Worm (Caenorhabditis elegans) whole organism, L2 larva: ENCODE measurements around the gene srg-44.
A peak's percentile ranks its signal among the peaks of the same experiment; 100 is the strongest.

Source experiments
- C34F6.9 ChIP-seq: fragments of 150-350 bp; optimal IDR thresholded peaks from 2 replicates; lab custom pipeline; 2014; ENCODE audit warnings: missing biosample characterization, missing genetic modification characterization
- R02D3.7 ChIP-seq: fragments of 150-350 bp; optimal IDR thresholded peaks from 2 replicates; lab custom pipeline; 2014; ENCODE audit warnings: missing biosample characterization, missing genetic modification characterization
- Y55F3AM.14 ChIP-seq: fragments of 200-800 bp; sonication (Bioruptor generic); optimal IDR thresholded peaks from 2 replicates; lab custom pipeline; 2018; ENCODE audit warnings: mild to moderate bottlenecking, missing genetic modification characterization, missing compliant biosample characterization
- alr-1 ChIP-seq: fragments of 150-350 bp; optimal IDR thresholded peaks from 2 replicates; lab custom pipeline; 2014; ENCODE audit warnings: missing biosample characterization, missing genetic modification characterization
- aly-2 ChIP-seq: fragments of 150-350 bp; optimal IDR thresholded peaks from 2 replicates; lab custom pipeline; 2014; ENCODE audit warnings: missing biosample characterization, missing genetic modification characterization
- ama-1 ChIP-seq: fragments of 150-350 bp; optimal IDR thresholded peaks from 2 replicates; lab custom pipeline; 2018; ENCODE audit warnings: inconsistent platforms
- blmp-1 ChIP-seq: sonication (generic microtip); optimal IDR thresholded peaks from 2 replicates; lab custom pipeline; 2017; ENCODE audit warnings: missing genetic modification characterization, mild to moderate bottlenecking, missing compliant biosample characterization, antibody characterized with exemption, moderate library complexity; ENCODE audit not compliant: insufficient read depth
- ceh-16 ChIP-seq: fragments of 150-350 bp; optimal IDR thresholded peaks from 2 replicates; lab custom pipeline; 2014; ENCODE audit warnings: missing biosample characterization, missing genetic modification characterization
- ceh-82 ChIP-seq: fragments of 150-350 bp; optimal IDR thresholded peaks from 2 replicates; lab custom pipeline; 2014; ENCODE audit warnings: missing biosample characterization, missing genetic modification characterization
- crh-2 ChIP-seq: sonication (generic microtip); optimal IDR thresholded peaks from 2 replicates; lab custom pipeline; 2017; ENCODE audit warnings: missing biosample characterization, missing genetic modification characterization
- dmd-4 ChIP-seq: sonication (generic microtip); optimal IDR thresholded peaks from 2 replicates; lab custom pipeline; 2017; ENCODE audit warnings: missing biosample characterization, missing genetic modification characterization
- egl-27 ChIP-seq: sonication (generic microtip); optimal IDR thresholded peaks from 3 replicates; lab custom pipeline; 2017; ENCODE audit warnings: missing biosample characterization, missing genetic modification reagents, missing genetic modification characterization
- elt-3 ChIP-seq: sonication (generic microtip); optimal IDR thresholded peaks from 2 replicates; lab custom pipeline; 2017; ENCODE audit warnings: missing biosample characterization, missing genetic modification characterization
- fos-1 ChIP-seq: fragments of 150-350 bp; optimal IDR thresholded peaks from 2 replicates; lab custom pipeline; 2014; ENCODE audit warnings: missing biosample characterization, missing genetic modification characterization
- gmeb-1 ChIP-seq: fragments of 150-350 bp; optimal IDR thresholded peaks from 2 replicates; lab custom pipeline; 2014; ENCODE audit warnings: missing biosample characterization, missing genetic modification characterization
- lin-11 ChIP-seq: fragments of 150-350 bp; sonication (generic microtip); optimal IDR thresholded peaks from 2 replicates; lab custom pipeline; 2014; ENCODE audit warnings: missing biosample characterization, missing genetic modification characterization, inconsistent platforms, mixed read lengths
- mab-5 ChIP-seq: fragments of 150-350 bp; optimal IDR thresholded peaks from 2 replicates; lab custom pipeline; 2014; ENCODE audit warnings: missing biosample characterization, missing genetic modification characterization
- nhr-10 ChIP-seq: sonication (generic microtip); optimal IDR thresholded peaks from 2 replicates; lab custom pipeline; 2017; ENCODE audit warnings: missing biosample characterization, missing genetic modification characterization
- nhr-12 ChIP-seq: fragments of 150-350 bp; optimal IDR thresholded peaks from 2 replicates; lab custom pipeline; 2014; ENCODE audit warnings: missing biosample characterization, missing genetic modification characterization
- nhr-21 ChIP-seq: fragments of 150-350 bp; optimal IDR thresholded peaks from 2 replicates; lab custom pipeline; 2014; ENCODE audit warnings: missing biosample characterization, missing genetic modification characterization
- nhr-23 ChIP-seq: fragments of 150-350 bp; optimal IDR thresholded peaks from 2 replicates; lab custom pipeline; 2014; ENCODE audit warnings: missing biosample characterization, missing genetic modification reagents, missing genetic modification characterization
- nhr-237 ChIP-seq: fragments of 150-350 bp; optimal IDR thresholded peaks from 2 replicates; lab custom pipeline; 2014; ENCODE audit warnings: missing biosample characterization, missing genetic modification characterization
- nhr-77 ChIP-seq: fragments of 150-350 bp; optimal IDR thresholded peaks from 2 replicates; lab custom pipeline; 2014; ENCODE audit warnings: missing biosample characterization, missing genetic modification characterization
- peb-1 ChIP-seq: fragments of 150-350 bp; optimal IDR thresholded peaks from 2 replicates; lab custom pipeline; 2014; ENCODE audit warnings: missing biosample characterization, missing genetic modification characterization
- sem-4 ChIP-seq: fragments of 150-350 bp; optimal IDR thresholded peaks from 2 replicates; lab custom pipeline; 2014; ENCODE audit warnings: missing biosample characterization, missing genetic modification reagents, missing genetic modification characterization
- skn-1 ChIP-seq: sonication (generic microtip); optimal IDR thresholded peaks from 2 replicates; lab custom pipeline; 2017; ENCODE audit warnings: missing biosample characterization, missing genetic modification characterization
- sma-3 ChIP-seq: sonication (generic microtip); optimal IDR thresholded peaks from 2 replicates; lab custom pipeline; 2016; ENCODE audit warnings: missing genetic modification reagents, missing genetic modification characterization, missing compliant biosample characterization
- sma-9 ChIP-seq, 2 experiments: fragments of 150-350 bp in 1 of 2; sonication (generic microtip) in 1 of 2; optimal IDR thresholded peaks; 2 replicates each; lab custom pipeline; 2014 to 2016; ENCODE audit warnings: missing genetic modification characterization in 2 of 2, mild to moderate bottlenecking in 1 of 2, missing biosample characterization in 1 of 2, missing compliant biosample characterization in 1 of 2, missing genetic modification reagents in 1 of 2, moderate library complexity in 1 of 2
- snpc-4 ChIP-seq: fragments of 150-350 bp; optimal IDR thresholded peaks from 2 replicates; lab custom pipeline; 2014; ENCODE audit warnings: missing biosample characterization, missing genetic modification characterization
- unc-39 ChIP-seq: fragments of 150-350 bp; optimal IDR thresholded peaks from 2 replicates; lab custom pipeline; 2014; ENCODE audit warnings: missing biosample characterization, missing genetic modification characterization
- unc-55 ChIP-seq: fragments of 150-350 bp; sonication (generic microtip); optimal IDR thresholded peaks from 3 replicates; lab custom pipeline; 2014; ENCODE audit warnings: missing biosample characterization, missing genetic modification reagents, missing genetic modification characterization
- unc-62 ChIP-seq: fragments of 150-350 bp; optimal IDR thresholded peaks from 2 replicates; lab custom pipeline; 2014; ENCODE audit warnings: missing biosample characterization, missing genetic modification reagents, missing genetic modification characterization
- zag-1 ChIP-seq: fragments of 150-350 bp; optimal IDR thresholded peaks from 2 replicates; lab custom pipeline; 2014; ENCODE audit warnings: missing biosample characterization, missing genetic modification characterization
- ztf-11 ChIP-seq: sonication (generic microtip); optimal IDR thresholded peaks from 2 replicates; lab custom pipeline; 2017; ENCODE audit warnings: missing biosample characterization, missing genetic modification characterization
- ztf-4 ChIP-seq: fragments of 150-350 bp; optimal IDR thresholded peaks from 2 replicates; lab custom pipeline; 2014; ENCODE audit warnings: missing biosample characterization, missing genetic modification characterization

srg-44 gene

DNA sequence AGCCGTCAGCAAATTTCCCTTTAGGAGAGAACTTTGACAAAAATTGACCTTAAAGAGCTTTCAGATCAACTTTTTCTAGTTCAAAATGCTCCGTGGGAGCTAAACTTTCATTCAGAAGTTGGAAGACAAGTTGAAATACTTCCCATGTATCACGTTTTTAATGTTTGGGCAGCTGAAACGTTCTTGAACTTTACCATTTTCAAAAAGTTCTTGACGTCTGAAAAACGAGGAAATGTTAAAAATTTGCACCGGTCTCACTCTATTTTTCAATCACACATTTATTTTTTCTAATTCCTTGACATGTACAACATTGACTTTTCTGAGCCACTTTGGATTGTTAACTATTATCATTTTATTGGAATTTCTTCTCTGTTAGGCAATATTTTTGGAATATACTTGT lies 25.8 kb upstream of the srg-44 start, which contains the start of gene sri-70:
sri-70 (plus strand) TSS at position 301 of the 400 bp plus-strand sequence.
- no peak for TF ChIP-seq Y55F3AM.14 (GFP tag; lab: Kevin White, UChicago)
- no peak for TF ChIP-seq nhr-237 (tag; lab: Kevin White, UChicago)
- TF ChIP-seq ztf-11 (tag; lab: Kevin White, UChicago): no peak
- TF ChIP-seq crh-2: no peak
- no peak for TF ChIP-seq gmeb-1 (tag; lab: Kevin White, UChicago)
- TF ChIP-seq ceh-82 (tag; lab: Kevin White, UChicago): no peak
- TF ChIP-seq dmd-4 (tag; lab: Kevin White, UChicago): no peak
- no peak for TF ChIP-seq peb-1 (tag; lab: Kevin White, UChicago)
- TF ChIP-seq zag-1 (tag; lab: Kevin White, UChicago): no peak
- TF ChIP-seq nhr-21 (tag; lab: Kevin White, UChicago): no peak
- no peak for TF ChIP-seq unc-39 (tag; lab: Kevin White, UChicago)
- TF ChIP-seq unc-55 (GFP tag; lab: Kevin White, UChicago): no peak
- no peak for TF ChIP-seq egl-27 (tag; lab: Kevin White, UChicago)
- no peak for TF ChIP-seq R02D3.7 (tag; lab: Kevin White, UChicago)

DNA sequence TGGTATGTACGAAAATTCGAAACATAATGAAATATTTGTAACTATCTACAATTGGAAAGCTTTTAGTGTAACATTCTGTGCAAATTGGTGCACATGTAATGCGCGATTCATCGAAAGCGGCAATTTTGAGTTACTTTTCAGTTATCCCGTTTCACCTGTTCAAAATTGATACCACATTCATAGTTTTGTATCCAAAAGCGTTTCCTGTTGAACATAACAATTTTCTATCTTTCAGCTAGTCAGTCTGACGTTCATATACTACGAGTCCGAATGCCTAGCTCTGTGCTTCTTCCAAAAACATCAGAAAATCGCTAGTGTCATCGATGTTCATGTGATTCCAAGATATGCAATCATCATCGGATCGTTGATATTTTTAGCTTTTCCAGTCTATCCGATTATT lies 25.2 kb upstream of the srg-44 start:
- TF ChIP-seq R02D3.7 (tag; lab: Kevin White, UChicago): no peak
- no peak for TF ChIP-seq nhr-21 (tag; lab: Kevin White, UChicago)
- no peak for TF ChIP-seq mab-5 (tag; lab: Kevin White, UChicago)
- no peak for TF ChIP-seq sma-9 (GFP tag; optimal IDR thresholded peaks at IDR 0.05; lab: Kevin White, UChicago)
- TF ChIP-seq sma-9 (tag; optimal IDR thresholded peaks at IDR 0.05; lab: Kevin White, UChicago): no peak
- no peak for TF ChIP-seq ztf-4
- TF ChIP-seq alr-1 (tag; lab: Kevin White, UChicago): no peak
- TF ChIP-seq ama-1 (lab: Kevin White, UChicago): no peak
- no peak for TF ChIP-seq nhr-23 (tag; lab: Kevin White, UChicago)
- no peak for TF ChIP-seq unc-62 (GFP tag; lab: Kevin White, UChicago)
- TF ChIP-seq sma-3: no peak
- no peak for TF ChIP-seq sem-4 (tag; lab: Kevin White, UChicago)
- TF ChIP-seq ztf-11 (tag; lab: Kevin White, UChicago): no peak
- no peak for TF ChIP-seq skn-1 (tag; lab: Kevin White, UChicago)
- TF ChIP-seq elt-3: no peak
- no peak for TF ChIP-seq snpc-4 (tag; lab: Kevin White, UChicago)
- no peak for TF ChIP-seq aly-2 (tag; lab: Kevin White, UChicago)
- no peak for TF ChIP-seq ceh-16 (tag; lab: Kevin White, UChicago)
- TF ChIP-seq C34F6.9: no peak

DNA sequence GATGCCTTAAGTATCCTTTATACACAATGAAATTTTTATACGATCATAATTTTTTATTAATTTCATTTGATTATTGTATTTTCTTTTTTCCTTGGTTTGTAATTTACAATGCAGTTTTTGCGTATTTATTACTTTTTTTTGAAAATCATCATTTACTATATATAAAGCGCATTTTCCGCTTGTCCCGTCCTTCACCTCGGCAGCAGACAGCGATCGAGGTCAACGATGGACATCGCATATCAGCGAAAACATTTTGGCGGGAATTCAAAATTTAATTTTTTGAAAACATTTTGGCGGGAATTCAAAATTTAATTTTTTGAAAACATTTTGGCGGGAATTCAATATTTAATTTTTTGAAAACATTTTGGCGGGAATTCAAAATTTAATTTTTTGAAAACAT lies 20.7 kb upstream of the srg-44 start:
- no peak for TF ChIP-seq ztf-4
- no peak for TF ChIP-seq nhr-10 (tag; lab: Kevin White, UChicago)
- no peak for TF ChIP-seq ceh-16 (tag; lab: Kevin White, UChicago)
- no peak for TF ChIP-seq fos-1 (tag; lab: Kevin White, UChicago)
- TF ChIP-seq egl-27 (tag; lab: Kevin White, UChicago): no peak
- TF ChIP-seq blmp-1 (tag; lab: Kevin White, UChicago): no peak
- TF ChIP-seq crh-2: no peak
- TF ChIP-seq snpc-4 (tag; lab: Kevin White, UChicago): peak; percentile 5

DNA sequence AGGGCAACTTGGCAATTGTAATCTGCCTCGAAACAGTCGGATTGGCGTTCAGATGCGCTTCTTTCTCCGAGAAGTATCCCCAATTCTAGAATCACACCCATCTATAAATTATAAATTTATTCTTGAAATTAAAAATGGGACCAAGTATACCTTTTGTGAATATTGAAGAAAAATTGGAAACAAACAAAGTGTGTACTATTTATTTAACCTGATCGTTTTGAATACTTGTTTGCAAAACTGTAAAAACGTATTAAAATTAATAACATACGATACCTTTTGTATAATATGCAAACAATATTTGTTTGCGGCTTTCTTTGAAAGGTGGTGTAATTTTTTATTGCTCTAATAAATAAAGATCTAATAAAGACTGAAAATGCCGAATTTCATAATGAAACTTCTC lies 16.2 kb upstream of the srg-44 start, which contains the start of gene Y61B8B.3:
Y61B8B.3 (minus strand) TSS at position 101 of the 400 bp plus-strand sequence.
- no peak for TF ChIP-seq blmp-1 (tag; lab: Kevin White, UChicago)
- TF ChIP-seq nhr-77 (tag; lab: Kevin White, UChicago): no peak
- TF ChIP-seq unc-39 (tag; lab: Kevin White, UChicago): no peak
- TF ChIP-seq lin-11 (tag; lab: Kevin White, UChicago): no peak
- TF ChIP-seq aly-2 (tag; lab: Kevin White, UChicago): no peak
- no peak for TF ChIP-seq elt-3
- no peak for TF ChIP-seq egl-27 (tag; lab: Kevin White, UChicago)
- no peak for TF ChIP-seq nhr-23 (tag; lab: Kevin White, UChicago)
- no peak for TF ChIP-seq nhr-12 (tag; lab: Kevin White, UChicago)
- no peak for TF ChIP-seq nhr-10 (tag; lab: Kevin White, UChicago)
- no peak for TF ChIP-seq unc-55 (GFP tag; lab: Kevin White, UChicago)
- no peak for TF ChIP-seq R02D3.7 (tag; lab: Kevin White, UChicago)
- no peak for TF ChIP-seq zag-1 (tag; lab: Kevin White, UChicago)
